Fruit fly (Drosophila melanogaster) whole organism, embryonic: ENCODE measurements around the gene CG12516.

ENCODE experiments used
- CG17385 ChIP-seq: fragments of 200-800 bp; sonication (Bioruptor generic); optimal IDR thresholded peaks from 3 replicates; lab custom pipeline; 2018; ENCODE audit warnings: missing biosample characterization, mild to moderate bottlenecking, missing genetic modification characterization
- CG8478 ChIP-seq: fragments of >200 bp; optimal IDR thresholded peaks from 2 replicates; lab custom pipeline; 2018
- CTCF ChIP-seq: fragments of 200-800 bp; sonication (Bioruptor generic); optimal IDR thresholded peaks from 2 replicates; lab custom pipeline; 2017; ENCODE audit warnings: missing biosample characterization, mild to moderate bottlenecking, missing genetic modification characterization, moderate library complexity
- CrebB ChIP-seq: fragments of 200-800 bp; sonication (Bioruptor generic); optimal IDR thresholded peaks from 3 replicates; lab custom pipeline; 2018; ENCODE audit warnings: missing biosample characterization, mild to moderate bottlenecking, missing genetic modification characterization
- Dref ChIP-seq: fragments of 200-800 bp; sonication (Bioruptor generic); IDR thresholded peaks from 2 replicates; pipeline ENCODE4 v1.3.6; 2022; ENCODE audit warnings: missing biosample characterization, missing genetic modification characterization
- Fer3 ChIP-seq: fragments of 200-800 bp; sonication (Bioruptor generic); optimal IDR thresholded peaks from 2 replicates; lab custom pipeline; 2018; ENCODE audit warnings: missing biosample characterization, mild to moderate bottlenecking, missing genetic modification characterization, moderate library complexity
- cato ChIP-seq: fragments of 200-800 bp; sonication (Bioruptor generic); optimal IDR thresholded peaks from 2 replicates; lab custom pipeline; 2016; ENCODE audit warnings: missing biosample characterization, missing genetic modification characterization, borderline replicate concordance
- grau ChIP-seq: fragments of 200-800 bp; optimal IDR thresholded peaks from 3 replicates; lab custom pipeline; 2019; ENCODE audit warnings: missing biosample characterization, mild to moderate bottlenecking, missing genetic modification characterization, moderate library complexity
- grn ChIP-seq: fragments of 200-800 bp; sonication (Bioruptor generic); optimal IDR thresholded peaks from 3 replicates; lab custom pipeline; 2017; ENCODE audit warnings: missing biosample characterization, missing genetic modification characterization
- gsb-n ChIP-seq: fragments of 200-800 bp; sonication (Bioruptor generic); optimal IDR thresholded peaks from 3 replicates; lab custom pipeline; 2018; ENCODE audit warnings: missing biosample characterization, mild to moderate bottlenecking, missing genetic modification characterization
- klu ChIP-seq: fragments of 200-800 bp; sonication (Bioruptor generic); IDR thresholded peaks from 2 replicates; pipeline ENCODE4 v1.3.6; 2022; ENCODE audit warnings: missing biosample characterization, missing genetic modification characterization
- oc ChIP-seq: fragments of 200-800 bp; sonication (Bioruptor generic); optimal IDR thresholded peaks from 2 replicates; lab custom pipeline; 2018; ENCODE audit warnings: missing biosample characterization, mild to moderate bottlenecking, missing genetic modification characterization, moderate library complexity
- pfk ChIP-seq: fragments of 200-800 bp; sonication (Bioruptor generic); optimal IDR thresholded peaks from 2 replicates; lab custom pipeline; 2018; ENCODE audit warnings: missing biosample characterization, mild to moderate bottlenecking, missing genetic modification characterization, moderate library complexity

DNA sequence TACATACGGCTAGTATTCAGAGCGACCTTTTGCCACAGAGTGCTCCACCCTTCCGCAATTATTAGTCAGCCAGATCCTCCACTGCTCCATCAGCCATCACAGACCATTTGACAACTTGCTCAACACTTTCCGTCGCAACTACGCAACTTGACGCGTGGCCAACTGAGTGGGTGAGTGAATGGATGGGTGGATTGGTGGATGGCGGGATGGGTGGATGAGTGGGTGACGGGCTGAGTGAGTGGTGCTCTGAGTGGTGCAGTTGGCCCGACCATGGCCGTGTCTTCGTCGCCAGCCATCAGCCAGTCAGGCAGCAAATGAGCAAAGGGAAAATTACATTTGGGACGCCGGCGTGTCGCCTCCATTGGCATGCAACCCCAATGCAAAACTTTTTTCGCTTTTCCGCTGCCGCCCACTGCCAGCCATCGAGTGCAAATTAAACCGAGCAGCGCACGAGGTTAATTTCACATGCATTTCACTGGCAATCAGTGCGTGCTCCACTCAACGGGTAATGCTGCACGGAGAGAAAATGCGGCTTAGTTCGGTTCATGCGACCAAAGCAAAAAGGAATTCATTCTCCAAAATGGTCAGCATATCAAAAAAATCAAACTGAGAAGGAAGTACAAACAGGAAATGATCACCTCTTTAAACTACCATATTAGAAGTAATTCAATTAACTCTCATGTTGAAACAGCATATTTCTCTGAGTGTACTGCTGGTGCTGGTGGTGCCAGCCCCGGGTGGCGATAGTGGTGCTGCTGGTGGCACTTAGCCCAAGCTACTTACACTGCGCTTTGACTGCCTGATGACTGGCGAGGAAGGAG, 3.7 kb upstream of the CG12516 start:
- no peak for TF ChIP-seq Fer3
- TF ChIP-seq gsb-n (tag; lab: Kevin White, UChicago) = no peak
- no peak for TF ChIP-seq CTCF (GFP tag; lab: Kevin White, UChicago)
- no peak for TF ChIP-seq pfk (GFP tag; lab: Kevin White, UChicago)
- no peak for TF ChIP-seq cato (GFP tag; lab: Kevin White, UChicago)
- no peak for TF ChIP-seq grau (tag; lab: Kevin White, UChicago)
- no peak for TF ChIP-seq oc (tag; lab: Kevin White, UChicago)
- no peak for TF ChIP-seq CG8478 (lab: Kevin White, UChicago)
- no peak for TF ChIP-seq klu
- no peak for TF ChIP-seq grn
- TF ChIP-seq Dref = no peak
- no peak for TF ChIP-seq CG17385 (GFP tag; lab: Kevin White, UChicago)
- TF ChIP-seq CrebB (tag; lab: Kevin White, UChicago) = no peak
